Worm (Caenorhabditis elegans) whole organism, L3 larva: ENCODE results near the gene unc-69.

ENCODE experiments used
- ama-1 ChIP-seq: fragments of 150-350 bp; optimal IDR thresholded peaks from 2 replicates; lab custom pipeline; 2018
- ceh-28 ChIP-seq: fragments of 150-350 bp; optimal IDR thresholded peaks from 2 replicates; lab custom pipeline; 2014; ENCODE audit warnings: missing biosample characterization, missing genetic modification reagents, missing genetic modification characterization
- daf-12 ChIP-seq: fragments of 150-350 bp; optimal IDR thresholded peaks from 2 replicates; lab custom pipeline; 2014; ENCODE audit warnings: missing biosample characterization, missing genetic modification reagents, missing genetic modification characterization
- nfya-1 ChIP-seq: sonication (generic microtip); optimal IDR thresholded peaks from 2 replicates; lab custom pipeline; 2017; ENCODE audit warnings: missing genetic modification characterization, mild to moderate bottlenecking, missing compliant biosample characterization, antibody characterized with exemption, moderate library complexity; ENCODE audit not compliant: insufficient read depth
- nhr-12 ChIP-seq: fragments of 150-350 bp; optimal IDR thresholded peaks from 2 replicates; lab custom pipeline; 2014; ENCODE audit warnings: missing biosample characterization, missing genetic modification characterization
- nhr-23 ChIP-seq: fragments of 150-350 bp; optimal IDR thresholded peaks from 2 replicates; lab custom pipeline; 2014; ENCODE audit warnings: missing biosample characterization, missing genetic modification reagents, missing genetic modification characterization
- pha-4 ChIP-seq: fragments of 150-350 bp; optimal IDR thresholded peaks from 2 replicates; lab custom pipeline; 2014; ENCODE audit warnings: missing biosample characterization, missing genetic modification reagents, missing genetic modification characterization
- pqm-1 ChIP-seq: fragments of 150-350 bp; optimal IDR thresholded peaks from 2 replicates; lab custom pipeline; 2017; ENCODE audit warnings: missing biosample characterization, missing genetic modification characterization, inconsistent platforms
- sea-2 ChIP-seq: fragments of 150-350 bp; sonication (generic microtip); optimal IDR thresholded peaks from 4 replicates; lab custom pipeline; 2014; ENCODE audit warnings: missing biosample characterization, missing genetic modification reagents, missing genetic modification characterization
- tbx-2 ChIP-seq: sonication (generic microtip); optimal IDR thresholded peaks from 2 replicates; lab custom pipeline; 2016; ENCODE audit warnings: mild to moderate bottlenecking, missing genetic modification characterization, missing compliant biosample characterization
- unc-62 ChIP-seq: fragments of 150-350 bp; sonication (generic microtip); optimal IDR thresholded peaks from 4 replicates; lab custom pipeline; 2014; ENCODE audit warnings: missing biosample characterization, missing genetic modification reagents, missing genetic modification characterization
- ztf-11 ChIP-seq: fragments of 150-350 bp; optimal IDR thresholded peaks from 2 replicates; lab custom pipeline; 2014; ENCODE audit warnings: missing biosample characterization, missing genetic modification characterization

DNA sequence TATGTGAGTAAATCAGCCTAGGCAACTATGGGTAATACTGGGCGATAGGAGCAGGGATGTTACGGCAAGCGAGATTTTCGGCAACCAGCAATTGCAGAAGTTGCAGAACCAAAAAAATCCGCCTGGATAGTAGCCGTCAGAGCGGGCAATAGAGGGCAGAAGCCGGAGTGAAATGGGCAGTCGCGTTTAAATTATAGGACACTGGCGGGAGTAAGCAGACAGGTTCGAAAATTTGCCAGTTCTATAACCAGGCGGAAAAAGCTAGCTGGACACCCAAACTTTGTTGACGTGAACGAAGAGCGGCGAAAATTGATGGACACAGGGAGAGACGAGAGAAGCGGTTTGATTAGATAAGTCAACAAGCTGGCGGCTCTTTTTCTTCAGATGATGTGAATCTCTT is 41.2 kb downstream of the unc-69 start:
- TF ChIP-seq ztf-11 (tag; lab: Kevin White, UChicago) (no peak), nfya-1 (tag; lab: Kevin White, UChicago) (no peak), sea-2 (no peak), tbx-2 (tag; lab: Kevin White, UChicago) (no peak), pqm-1 (no peak), ceh-28 (no peak), unc-62 (GFP tag; lab: Kevin White, UChicago) (no peak), nhr-12 (tag; lab: Kevin White, UChicago) (no peak), ama-1 (lab: Kevin White, UChicago) (no peak), pha-4 (no peak), daf-12 (tag; lab: Kevin White, UChicago) (no peak), nhr-23 (no peak)
